Fruit fly (Drosophila melanogaster): ENCODE data around the gene unc-13-4A.

unc-13-4A gene

DNA sequence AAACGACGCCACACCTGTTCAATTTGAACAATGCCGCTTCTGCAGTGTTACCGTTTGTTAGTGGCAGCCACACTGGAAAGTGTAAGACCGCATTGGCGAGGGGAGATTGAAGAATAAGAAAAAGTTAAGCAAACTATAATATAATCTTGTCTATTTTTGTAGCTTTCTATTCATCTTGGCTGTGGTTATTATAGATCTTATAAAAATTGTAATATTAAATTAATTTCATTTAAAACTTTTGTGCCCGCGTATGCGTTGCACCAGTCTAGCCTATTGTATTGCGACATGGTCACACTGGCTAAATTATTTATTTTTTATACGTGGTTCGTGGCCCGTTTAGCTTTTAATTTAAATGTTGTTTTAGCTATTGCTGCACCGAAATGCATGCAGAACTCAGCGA is 10.7 kb upstream of the unc-13-4A start, which contains the start of the genes RhoGEF4 and Rint1 (continued):
- TF ChIP-seq nerfin-2 (GFP tag; IDR thresholded peaks at IDR 0.05; ENCODE audit: partially characterized antibody) (no peak), Vsx1 (GFP tag; optimal IDR thresholded peaks at IDR 0.05) (no peak), psq (GFP tag; optimal IDR thresholded peaks at IDR 0.05) (no peak), ems (GFP tag; optimal IDR thresholded peaks at IDR 0.05) (no peak), HLH54F (GFP tag; optimal IDR thresholded peaks at IDR 0.05) (peak; percentile 57), D19A (tag; optimal IDR thresholded peaks at IDR 0.05) (no peak), CG32767 (GFP tag; IDR thresholded peaks at IDR 0.05) (no peak), CG6765 (GFP tag; optimal IDR thresholded peaks at IDR 0.05) (no peak), tll (GFP tag; optimal IDR thresholded peaks at IDR 0.05) (peak in 1 of 2 experiments; percentile 14), rib (GFP tag; IDR thresholded peaks at IDR 0.05) (no peak), NfI (GFP tag; optimal IDR thresholded peaks at IDR 0.05) (peak; percentile 65), Chrac-16 (GFP tag; optimal IDR thresholded peaks at IDR 0.05) (peak; percentile 85), MBD-R2 (GFP tag; IDR thresholded peaks at IDR 0.05) (peak; percentile 97), CG18599 (GFP tag; optimal IDR thresholded peaks at IDR 0.05) (peak; percentile 67), CG42726 (GFP tag; IDR thresholded peaks at IDR 0.05; ENCODE audit: partially characterized antibody) (0 out of 2 replicates have a peak, but pooled peaks have one; percentile 58), CG17186 (GFP tag; optimal IDR thresholded peaks at IDR 0.05) (peak; percentile 78), corto (GFP tag; optimal IDR thresholded peaks at IDR 0.05) (no peak), HmgZ (tag; optimal IDR thresholded peaks at IDR 0.05) (peak; percentile 85), Dek (tag; optimal IDR thresholded peaks at IDR 0.05) (peak; percentile 75), Lpt (GFP tag; optimal IDR thresholded peaks at IDR 0.05) (no peak), Atf3 (GFP tag; optimal IDR thresholded peaks at IDR 0.05) (peak; percentile 37), jumu (GFP tag; optimal IDR thresholded peaks at IDR 0.05) (peak; percentile 57), lov (optimal IDR thresholded peaks at IDR 0.05) (no peak), lov (GFP tag; IDR thresholded peaks at IDR 0.05) (peak; percentile 39; the same call in 1 of the 3 replicates), Nf-YC (tag; optimal IDR thresholded peaks at IDR 0.05) (no peak), CG10959 (GFP tag; IDR thresholded peaks at IDR 0.05) (peak; percentile 57), Jarid2 (GFP tag; optimal IDR thresholded peaks at IDR 0.05) (no peak), Bgb (GFP tag; IDR thresholded peaks at IDR 0.05; ENCODE audit: partially characterized antibody) (no peak), CG6854 (GFP tag; optimal IDR thresholded peaks at IDR 0.05) (no peak), inv (GFP tag; IDR thresholded peaks at IDR 0.05; ENCODE audit: partially characterized antibody) (no peak), tap (tag; optimal IDR thresholded peaks at IDR 0.05) (peak; percentile 39), ash1 (GFP tag; optimal IDR thresholded peaks at IDR 0.05) (no peak), Sox102F (GFP tag; optimal IDR thresholded peaks at IDR 0.05) (peak; percentile 72), Ssrp (tag; optimal IDR thresholded peaks at IDR 0.05) (peak; percentile 76), Dfd (GFP tag; optimal IDR thresholded peaks at IDR 0.05) (no peak), br (optimal IDR thresholded peaks at IDR 0.05) (no peak), phol (tag; optimal IDR thresholded peaks at IDR 0.05) (peak; percentile 81), NC2α (GFP tag; optimal IDR thresholded peaks at IDR 0.05) (peak; percentile 2), crol (GFP tag; IDR thresholded peaks at IDR 0.05) (no peak), NFAT (GFP tag; IDR thresholded peaks at IDR 0.05) (peak; percentile 67), jigr1 (GFP tag; IDR thresholded peaks at IDR 0.05) (peak; percentile 62; the same call in 2 of the 3 replicates), dm (GFP tag; optimal IDR thresholded peaks at IDR 0.05) (peak; percentile 37), CG1024 (GFP tag; IDR thresholded peaks at IDR 0.05) (peak; percentile 55), CG6813 (GFP tag; optimal IDR thresholded peaks at IDR 0.05) (no peak), CoRest (tag; optimal IDR thresholded peaks at IDR 0.05) (peak; percentile 86), kay (GFP tag; optimal IDR thresholded peaks at IDR 0.05) (no peak), mam (GFP tag; optimal IDR thresholded peaks at IDR 0.05) (peak; percentile 55), exex (tag; optimal IDR thresholded peaks at IDR 0.05) (no peak), Sry-β (GFP tag; optimal IDR thresholded peaks at IDR 0.05) (peak; percentile 5), bowl (GFP tag; IDR thresholded peaks at IDR 0.05) (no peak), sima (GFP tag; optimal IDR thresholded peaks at IDR 0.05) (no peak)
